Fruit fly (Drosophila melanogaster) whole organism, embryonic: ENCODE measurements around the gene CG43063.

Source experiments
- B-H2 ChIP-seq: fragments of 200-800 bp; sonication (Bioruptor generic); optimal IDR thresholded peaks from 2 replicates; lab custom pipeline; 2018; ENCODE audit warnings: missing biosample characterization, mild to moderate bottlenecking, missing genetic modification characterization
- CG11093 ChIP-seq: fragments of 200-800 bp; sonication (Bioruptor generic); IDR thresholded peaks from 3 replicates; pipeline ENCODE4 v1.3.6; 2022; ENCODE audit warnings: missing biosample characterization, missing genetic modification characterization
- CG11560 ChIP-seq: fragments of 200-800 bp; sonication (Bioruptor generic); IDR thresholded peaks from 3 replicates; pipeline ENCODE4 v1.3.6; 2022; ENCODE audit warnings: missing biosample characterization, missing genetic modification characterization
- CG12744 ChIP-seq: fragments of 200-800 bp; sonication (Bioruptor generic); optimal IDR thresholded peaks from 2 replicates; lab custom pipeline; 2016; ENCODE audit warnings: missing biosample characterization, missing genetic modification characterization
- CG13123 ChIP-seq: fragments of 200-800 bp; sonication (Bioruptor generic); optimal IDR thresholded peaks from 2 replicates; lab custom pipeline; 2016; ENCODE audit warnings: missing biosample characterization, missing genetic modification characterization
- CG14710 ChIP-seq: fragments of 200-800 bp; sonication (Bioruptor generic); optimal IDR thresholded peaks from 3 replicates; lab custom pipeline; 2019; ENCODE audit warnings: missing biosample characterization, mild to moderate bottlenecking, missing genetic modification characterization, moderate library complexity
- CG1529 ChIP-seq: fragments of 200-800 bp; sonication (Bioruptor generic); optimal IDR thresholded peaks from 3 replicates; lab custom pipeline; 2018; ENCODE audit warnings: missing biosample characterization, missing genetic modification characterization
- CG17328 ChIP-seq: fragments of 200-800 bp; sonication (Bioruptor generic); IDR thresholded peaks from 2 replicates; pipeline ENCODE4 v1.3.6; 2022; ENCODE audit warnings: missing biosample characterization, missing genetic modification characterization
- CG17361 ChIP-seq: fragments of 200-800 bp; sonication (Bioruptor generic); IDR thresholded peaks from 3 replicates; pipeline ENCODE4 v1.3.6; 2022; ENCODE audit warnings: missing biosample characterization, missing genetic modification characterization
- CG17568 ChIP-seq: fragments of 200-800 bp; sonication (Bioruptor generic); optimal IDR thresholded peaks from 2 replicates; lab custom pipeline; 2018; ENCODE audit warnings: missing biosample characterization, mild to moderate bottlenecking, missing genetic modification characterization, moderate library complexity
- CG18619 ChIP-seq: fragments of 200-800 bp; sonication (Bioruptor generic); optimal IDR thresholded peaks from 3 replicates; lab custom pipeline; 2017; ENCODE audit warnings: missing biosample characterization, mild to moderate bottlenecking, missing genetic modification characterization
- CG18764 ChIP-seq: fragments of 200-800 bp; sonication (Bioruptor generic); optimal IDR thresholded peaks from 3 replicates; lab custom pipeline; 2016; ENCODE audit warnings: missing biosample characterization, missing genetic modification characterization
- CG2199 ChIP-seq: fragments of 200-800 bp; sonication (Bioruptor generic); IDR thresholded peaks from 3 replicates; pipeline ENCODE4 v1.3.6; 2022; ENCODE audit warnings: missing biosample characterization, missing genetic modification characterization
- CG2712 ChIP-seq: fragments of 200-800 bp; optimal IDR thresholded peaks from 3 replicates; lab custom pipeline; 2019; ENCODE audit warnings: missing biosample characterization, mild to moderate bottlenecking, missing genetic modification characterization, moderate library complexity
- CG33213 ChIP-seq: fragments of 200-800 bp; sonication (Bioruptor generic); optimal IDR thresholded peaks from 3 replicates; lab custom pipeline; 2016; ENCODE audit warnings: missing biosample characterization, missing genetic modification characterization
- CG34376 ChIP-seq: fragments of 200-800 bp; sonication (Bioruptor generic); optimal IDR thresholded peaks from 2 replicates; lab custom pipeline; 2018; ENCODE audit warnings: missing biosample characterization, mild to moderate bottlenecking, missing genetic modification characterization
- CG4617 ChIP-seq: fragments of 200-800 bp; sonication (Bioruptor generic); optimal IDR thresholded peaks from 3 replicates; lab custom pipeline; 2016; ENCODE audit warnings: missing biosample characterization, missing genetic modification characterization, borderline replicate concordance
- CG4730 ChIP-seq: fragments of 200-800 bp; sonication (Bioruptor generic); IDR thresholded peaks from 2 replicates; pipeline ENCODE4 v1.3.6; 2022; ENCODE audit warnings: missing biosample characterization, missing genetic modification characterization
- CG7372 ChIP-seq: fragments of 200-800 bp; sonication (Bioruptor generic); IDR thresholded peaks from 2 replicates; pipeline ENCODE4 v1.3.6; 2022; ENCODE audit warnings: missing biosample characterization, missing genetic modification characterization
- CG7987 ChIP-seq: fragments of 200-800 bp; sonication (Bioruptor generic); optimal IDR thresholded peaks from 2 replicates; lab custom pipeline; 2018; ENCODE audit warnings: missing biosample characterization, mild to moderate bottlenecking, missing genetic modification characterization, moderate library complexity
- CG8924 ChIP-seq: fragments of 200-800 bp; optimal IDR thresholded peaks from 3 replicates; lab custom pipeline; 2019; ENCODE audit warnings: missing biosample characterization, mild to moderate bottlenecking, missing genetic modification characterization, moderate library complexity
- CrebB ChIP-seq: fragments of 200-800 bp; sonication (Bioruptor generic); optimal IDR thresholded peaks from 3 replicates; lab custom pipeline; 2018; ENCODE audit warnings: missing biosample characterization, mild to moderate bottlenecking, missing genetic modification characterization
- D19A ChIP-seq: fragments of 200-800 bp; optimal IDR thresholded peaks from 3 replicates; lab custom pipeline; 2019; ENCODE audit warnings: missing biosample characterization, mild to moderate bottlenecking, missing genetic modification characterization, moderate library complexity
- Dbx ChIP-seq: fragments of 200-800 bp; sonication (Bioruptor generic); IDR thresholded peaks from 3 replicates; pipeline ENCODE4 v1.3.6; 2022; ENCODE audit warnings: missing biosample characterization, missing genetic modification characterization
- Dll ChIP-seq: fragments of 200-800 bp; sonication (Bioruptor generic); IDR thresholded peaks from 4 replicates; pipeline ENCODE4 v1.3.6; 2022; ENCODE audit warnings: missing biosample characterization, missing genetic modification characterization; ENCODE audit not compliant: partially characterized antibody
- Doc3 ChIP-seq: fragments of 200-800 bp; sonication (Bioruptor generic); IDR thresholded peaks from 3 replicates; pipeline ENCODE4 v1.3.6; 2022; ENCODE audit warnings: missing biosample characterization, missing genetic modification characterization; ENCODE audit not compliant: partially characterized antibody
- Dp ChIP-seq: fragments of 200-800 bp; sonication (Bioruptor generic); optimal IDR thresholded peaks from 2 replicates; lab custom pipeline; 2018; ENCODE audit warnings: missing biosample characterization, mild to moderate bottlenecking, missing genetic modification characterization, moderate library complexity
- Drgx ChIP-seq: fragments of 200-800 bp; sonication (Bioruptor generic); IDR thresholded peaks from 2 replicates; pipeline ENCODE4 v1.3.6; 2022; ENCODE audit warnings: missing biosample characterization, missing genetic modification characterization
- Ets97D ChIP-seq: fragments of 200-800 bp; sonication (Bioruptor generic); optimal IDR thresholded peaks from 3 replicates; lab custom pipeline; 2016; ENCODE audit warnings: missing biosample characterization, missing genetic modification characterization
- Hey ChIP-seq: fragments of 200-800 bp; sonication (Bioruptor generic); optimal IDR thresholded peaks from 3 replicates; lab custom pipeline; 2018; ENCODE audit warnings: missing biosample characterization, mild to moderate bottlenecking, missing genetic modification characterization
- Hr3 ChIP-seq: fragments of 200-800 bp; sonication (Bioruptor generic); optimal IDR thresholded peaks from 3 replicates; lab custom pipeline; 2016; ENCODE audit warnings: missing biosample characterization, missing genetic modification characterization
- Hr51 ChIP-seq, 2 experiments: fragments of 200-800 bp; sonication (Bioruptor generic); optimal IDR thresholded peaks; 2 replicates in 1 of 2; 3 replicates in 1 of 2; lab custom pipeline; 2016 to 2018; ENCODE audit warnings: missing biosample characterization in 2 of 2, missing genetic modification characterization in 2 of 2, mild to moderate bottlenecking in 1 of 2, moderate library complexity in 1 of 2
- Lim3 ChIP-seq: fragments of 200-800 bp; sonication (Bioruptor generic); IDR thresholded peaks from 2 replicates; pipeline ENCODE4 v1.3.6; 2022; ENCODE audit warnings: missing biosample characterization, missing genetic modification characterization
- Med ChIP-seq: fragments of 200-800 bp; sonication (Bioruptor generic); peaks from one replicate; lab custom pipeline; 2016; ENCODE audit warnings: missing biosample characterization, missing genetic modification characterization, mild to moderate bottlenecking, inconsistent platforms, moderate library complexity
- Pdp1 ChIP-seq, 2 experiments: fragments of 200-800 bp; sonication (Bioruptor generic); optimal IDR thresholded peaks; 3 replicates each; lab custom pipeline; 2016; ENCODE audit warnings: missing biosample characterization in 2 of 2, missing genetic modification characterization in 2 of 2, mild to moderate bottlenecking in 1 of 2, moderate library complexity in 1 of 2
- bcd ChIP-seq: fragments of 200-800 bp; sonication (Bioruptor generic); optimal IDR thresholded peaks from 2 replicates; lab custom pipeline; 2017; ENCODE audit warnings: missing biosample characterization, mild to moderate bottlenecking, missing genetic modification characterization
- chn ChIP-seq: fragments of 200-800 bp; sonication (Bioruptor generic); optimal IDR thresholded peaks from 2 replicates; lab custom pipeline; 2016; ENCODE audit warnings: missing biosample characterization, missing genetic modification characterization
- da ChIP-seq: fragments of 200-800 bp; sonication (Bioruptor generic); optimal IDR thresholded peaks from 2 replicates; lab custom pipeline; 2016; ENCODE audit warnings: missing biosample characterization, missing genetic modification characterization
- danr ChIP-seq: fragments of 200-800 bp; sonication (Bioruptor generic); IDR thresholded peaks from 2 replicates; pipeline ENCODE4 v1.3.6; 2022; ENCODE audit warnings: missing biosample characterization, missing genetic modification characterization
- eyg ChIP-seq: fragments of 200-800 bp; sonication (Bioruptor generic); optimal IDR thresholded peaks from 3 replicates; lab custom pipeline; 2016; ENCODE audit warnings: missing biosample characterization, missing genetic modification characterization
- fru ChIP-seq: fragments of >200 bp; optimal IDR thresholded peaks from 2 replicates; lab custom pipeline; 2017
- gcm2 ChIP-seq: fragments of 200-800 bp; sonication (Bioruptor generic); optimal IDR thresholded peaks from 2 replicates; lab custom pipeline; 2016; ENCODE audit warnings: missing biosample characterization, missing genetic modification characterization
- gro ChIP-seq: fragments of 200-800 bp; sonication (Bioruptor generic); optimal IDR thresholded peaks from 2 replicates; lab custom pipeline; 2016; ENCODE audit warnings: missing biosample characterization, missing genetic modification characterization
- insv ChIP-seq, 2 experiments: fragments of 200-800 bp; sonication (Bioruptor generic); optimal IDR thresholded peaks; 3 replicates each; lab custom pipeline; 2016 to 2018; ENCODE audit warnings: missing biosample characterization in 2 of 2, missing genetic modification characterization in 2 of 2
- kni ChIP-seq: fragments of 200-800 bp; sonication (Bioruptor generic); optimal IDR thresholded peaks from 3 replicates; lab custom pipeline; 2017; ENCODE audit warnings: mild to moderate bottlenecking, missing biosample characterization, missing genetic modification reagents, missing genetic modification characterization
- knrl ChIP-seq: fragments of 200-800 bp; sonication (Bioruptor generic); IDR thresholded peaks from 3 replicates; pipeline ENCODE4 v1.3.6; 2022; ENCODE audit warnings: missing biosample characterization, missing genetic modification characterization; ENCODE audit not compliant: partially characterized antibody
- phol ChIP-seq: fragments of 200-800 bp; sonication (Bioruptor generic); optimal IDR thresholded peaks from 3 replicates; lab custom pipeline; 2018; ENCODE audit warnings: missing biosample characterization, mild to moderate bottlenecking, missing genetic modification characterization, moderate library complexity
- sr ChIP-seq: fragments of 200-800 bp; sonication (Bioruptor generic); IDR thresholded peaks from 3 replicates; pipeline ENCODE4 v1.3.6; 2022; ENCODE audit warnings: missing biosample characterization, missing genetic modification characterization
- tgo ChIP-seq: fragments of 200-800 bp; sonication (Bioruptor generic); IDR thresholded peaks from 3 replicates; pipeline ENCODE4 v1.3.6; 2022; ENCODE audit warnings: missing biosample characterization, missing genetic modification characterization
- tup ChIP-seq: fragments of 200-800 bp; sonication (Bioruptor generic); optimal IDR thresholded peaks from 2 replicates; lab custom pipeline; 2016; ENCODE audit warnings: missing biosample characterization, mild to moderate bottlenecking, missing genetic modification characterization, moderate library complexity
- twi ChIP-seq: fragments of 200-800 bp; optimal IDR thresholded peaks from 2 replicates; lab custom pipeline; 2019; ENCODE audit warnings: missing biosample characterization, mild to moderate bottlenecking, missing genetic modification characterization, moderate library complexity
- yki ChIP-seq: fragments of >200 bp; optimal IDR thresholded peaks from 3 replicates; lab custom pipeline; 2018

The CG43063 gene

dm6 chr3R:13078263-13078662 lies 7.8 kb upstream of the CG43063 start (continued):
- TF ChIP-seq CG17361 (peak; percentile 53; the same call in 2 of the 3 replicates), Dp (GFP tag; lab: Kevin White, UChicago) (peak; percentile 76), CG4730 (GFP tag; lab: Robert Waterston, UW) (no peak), CG7987 (no peak), Med (GFP tag; lab: Kevin White, UChicago) (peak; percentile 91), bcd (GFP tag; lab: Kevin White, UChicago) (no peak), B-H2 (GFP tag; lab: Kevin White, UChicago) (peak; percentile 23), tup (GFP tag; lab: Kevin White, UChicago) (no peak), CG18619 (no peak), Lim3 (GFP tag; lab: Robert Waterston, UW) (no peak), Doc3 (GFP tag; lab: Robert Waterston, UW) (no peak), D19A (tag; lab: Kevin White, UChicago) (no peak), CG1529 (GFP tag; lab: Kevin White, UChicago) (no peak), tgo (GFP tag; lab: Robert Waterston, UW) (no peak), CrebB (no peak), CG11560 (tag; lab: Robert Waterston, UW) (no peak), CG4617 (no peak), Hr51 (GFP tag; optimal IDR thresholded peaks at IDR 0.05; lab: Kevin White, UChicago) (no peak), yki (lab: Kevin White, UChicago) (peak; percentile 50), CG33213 (GFP tag; lab: Kevin White, UChicago) (peak; percentile 56), knrl (GFP tag; lab: Robert Waterston, UW) (peak; percentile 62; the same call in 1 of the 3 replicates), phol (tag; lab: Kevin White, UChicago) (peak; percentile 22), gcm2 (GFP tag; lab: Kevin White, UChicago) (no peak), Dbx (no peak), CG7372 (GFP tag; lab: Robert Waterston, UW) (no peak), CG18764 (GFP tag; lab: Kevin White, UChicago) (no peak), da (GFP tag; lab: Kevin White, UChicago) (no peak), CG17568 (GFP tag; lab: Kevin White, UChicago) (no peak), CG2712 (tag; lab: Kevin White, UChicago) (peak; percentile 65), twi (tag; lab: Kevin White, UChicago) (no peak), Hey (tag; lab: Kevin White, UChicago) (no peak), CG2199 (GFP tag; lab: Robert Waterston, UW) (no peak), CG8924 (no peak), Ets97D (GFP tag; lab: Kevin White, UChicago) (peak; percentile 36), gro (no peak), fru (no peak), eyg (no peak), Pdp1 (GFP tag; optimal IDR thresholded peaks at IDR 0.05; lab: Kevin White, UChicago) (peak in 1 of 2 experiments; percentile 62), Dll (no peak), Drgx (GFP tag; lab: Robert Waterston, UW) (no peak), chn (peak; percentile 14), danr (GFP tag; lab: Robert Waterston, UW) (no peak), CG12744 (GFP tag; lab: Kevin White, UChicago) (peak; percentile 39), CG14710 (peak; percentile 32), kni (GFP tag; lab: Kevin White, UChicago) (no peak), Hr3 (GFP tag; lab: Kevin White, UChicago) (peak; percentile 2), insv (GFP tag; optimal IDR thresholded peaks at IDR 0.05; lab: Kevin White, UChicago) (peak in 1 of 2 experiments; percentile 74), CG13123 (no peak), CG34376 (GFP tag; lab: Kevin White, UChicago) (no peak), CG17328 (no peak), CG11093 (GFP tag; lab: Robert Waterston, UW) (no peak), sr (no peak)
